Worm (Caenorhabditis elegans): ENCODE results near the gene F45D3.3.

F45D3.3 gene

ce11 chrV:12523356-12523755 is 26.8 kb downstream of the F45D3.3 start:
- TF ChIP-seq hmg-1.2 (GFP tag; IDR thresholded peaks at IDR 0.05) (no peak), mel-28 (tag; optimal IDR thresholded peaks at IDR 0.05; ENCODE audit: borderline replicate concordance) (no peak), Y67H2A.10 (GFP tag; conservative IDR thresholded peaks at IDR 0.05) (no peak), hsf-1 (GFP tag; IDR thresholded peaks at IDR 0.05) (no peak), efl-1 (GFP tag; optimal IDR thresholded peaks at IDR 0.05) (no peak), lin-40 (tag; optimal IDR thresholded peaks at IDR 0.05) (no peak), rcor-1 (GFP tag; IDR thresholded peaks at IDR 0.05) (no peak), lsl-1 (GFP tag; optimal IDR thresholded peaks at IDR 0.05) (no peak), lag-1 (GFP tag; IDR thresholded peaks at IDR 0.05) (no peak), nhr-80 (tag; optimal IDR thresholded peaks at IDR 0.05) (no peak), F55B11.4 (tag; optimal IDR thresholded peaks at IDR 0.05; ENCODE audit: borderline replicate concordance, insufficient read depth) (no peak), somi-1 (GFP tag; optimal IDR thresholded peaks at IDR 0.05) (no peak), F33H1.4 (GFP tag; IDR thresholded peaks at IDR 0.05) (no peak), Y53F4B.3 (GFP tag; IDR thresholded peaks at IDR 0.05) (no peak), nhr-90 (tag; optimal IDR thresholded peaks at IDR 0.05) (no peak)

- TF ChIP-seq D2030.7 (GFP tag; IDR thresholded peaks at IDR 0.05) (no peak), ztf-22 (GFP tag; optimal IDR thresholded peaks at IDR 0.05) (peak; percentile 19), K12H6.12 (tag; optimal IDR thresholded peaks at IDR 0.05) (peak; percentile 30), nfyb-1 (GFP tag; IDR thresholded peaks at IDR 0.05) (no peak)
Measured at ce11 chrV:12518770-12519169, 31.4 kb downstream of the F45D3.3 start.

ce11 chrV:12517757-12518156 is 32.4 kb downstream of the F45D3.3 start:
- TF ChIP-seq hrde-1 (tag; optimal IDR thresholded peaks at IDR 0.05; ENCODE audit: borderline replicate concordance) (no peak), F23B12.7 (tag; optimal IDR thresholded peaks at IDR 0.05; ENCODE audit: insufficient read depth) (no peak), F52B5.7 (tag; optimal IDR thresholded peaks at IDR 0.05) (no peak), F57C9.4 (tag; optimal IDR thresholded peaks at IDR 0.05) (no peak), ekl-4 (GFP tag; IDR thresholded peaks at IDR 0.05) (no peak), T07F8.4 (tag; optimal IDR thresholded peaks at IDR 0.05) (no peak), attf-5 (GFP tag; optimal IDR thresholded peaks at IDR 0.05) (no peak), ztf-3 (GFP tag; optimal IDR thresholded peaks at IDR 0.05) (no peak), rcor-1 (GFP tag; IDR thresholded peaks at IDR 0.05) (no peak), lin-26 (GFP tag; IDR thresholded peaks at IDR 0.05) (no peak), F39B2.1 (GFP tag; IDR thresholded peaks at IDR 0.05) (no peak), rpc-1 (optimal IDR thresholded peaks at IDR 0.05) (no peak), rpc-1 (tag; optimal IDR thresholded peaks at IDR 0.05) (no peak), dpff-1 (tag; optimal IDR thresholded peaks at IDR 0.05) (no peak), nfya-1 (tag; optimal IDR thresholded peaks at IDR 0.05; ENCODE audit: borderline replicate concordance, insufficient read depth) (no peak), chd-7 (tag; optimal IDR thresholded peaks at IDR 0.05) (no peak), efl-1 (GFP tag; optimal IDR thresholded peaks at IDR 0.05) (no peak), C06A6.2 (GFP tag; conservative IDR thresholded peaks at IDR 0.05) (no peak), ztf-25 (GFP tag; IDR thresholded peaks at IDR 0.05) (no peak), ztf-22 (GFP tag; optimal IDR thresholded peaks at IDR 0.05) (no peak), pha-4 (tag; optimal IDR thresholded peaks at IDR 0.05) (no peak)

Data from whole organism, young adult.